Worm (Caenorhabditis elegans): ENCODE measurements around the gene H39E23.2.
"Not testable (repeated sequence)": the region's sequence is repeated elsewhere in the genome, so short reads cannot be mapped to it uniquely, and the experiment has no call there.

H39E23.2 gene

ce11 chrV:14134757-14135441, 24.8 kb downstream of the H39E23.2 start:
- TF ChIP-seq med-1 (GFP tag; optimal IDR thresholded peaks at IDR 0.05; ENCODE audit: insufficient read depth), result no peak
- no peak for TF ChIP-seq klf-2 (GFP tag; conservative IDR thresholded peaks at IDR 0.05)
- no peak for TF ChIP-seq ztf-23 (GFP tag; IDR thresholded peaks at IDR 0.05)
- no peak for TF ChIP-seq ref-1 (GFP tag; conservative IDR thresholded peaks at IDR 0.05)
- no peak for TF ChIP-seq ztf-29 (GFP tag; IDR thresholded peaks at IDR 0.05)
- TF ChIP-seq flt-1 (GFP tag; IDR thresholded peaks at IDR 0.05), result no peak
- TF ChIP-seq tab-1 (GFP tag; IDR thresholded peaks at IDR 0.05), result no peak

- 0 out of 2 replicates have a peak, but pooled peaks have one; percentile 6 for TF ChIP-seq flt-1 (GFP tag; IDR thresholded peaks at IDR 0.05)
- no peak for TF ChIP-seq klf-2 (GFP tag; conservative IDR thresholded peaks at IDR 0.05)
- no peak for TF ChIP-seq ztf-23 (GFP tag; IDR thresholded peaks at IDR 0.05)
- no peak for TF ChIP-seq tab-1 (GFP tag; IDR thresholded peaks at IDR 0.05)
- no peak for TF ChIP-seq med-1 (GFP tag; optimal IDR thresholded peaks at IDR 0.05; ENCODE audit: insufficient read depth)
- TF ChIP-seq cog-1 (tag; optimal IDR thresholded peaks at IDR 0.05), result peak; percentile 40
- no peak for TF ChIP-seq T22C8.4 (GFP tag; IDR thresholded peaks at IDR 0.05)
- TF ChIP-seq ref-1 (GFP tag; conservative IDR thresholded peaks at IDR 0.05), result no peak
- no peak for TF ChIP-seq ztf-29 (GFP tag; IDR thresholded peaks at IDR 0.05)
These were observed 26.0 kb downstream of the H39E23.2 start for ce11 chrV:14136152-14136551.

- not testable (repeated sequence) for TF ChIP-seq T22C8.4 (GFP tag; IDR thresholded peaks at IDR 0.05); klf-2 (GFP tag; conservative IDR thresholded peaks at IDR 0.05); ztf-29 (GFP tag; IDR thresholded peaks at IDR 0.05)
These were observed 27.6 kb downstream of the H39E23.2 start, which contains the start of gene AH10.4 for ce11 chrV:14137766-14138165. Gene AH10.4, minus strand, starts transcription at chrV:14137866.

ce11 chrV:14139252-14140100, 29.3 kb downstream of the H39E23.2 start:
- no peak for TF ChIP-seq T22C8.4 (GFP tag; IDR thresholded peaks at IDR 0.05)
- TF ChIP-seq cog-1 (tag; optimal IDR thresholded peaks at IDR 0.05), result peak; percentile 4

ce11 chrV:14140733-14141132, 30.6 kb downstream of the H39E23.2 start:
- no peak for TF ChIP-seq ztf-29 (GFP tag; IDR thresholded peaks at IDR 0.05)
- no peak for TF ChIP-seq med-1 (GFP tag; optimal IDR thresholded peaks at IDR 0.05; ENCODE audit: insufficient read depth)
- no peak for TF ChIP-seq tab-1 (GFP tag; IDR thresholded peaks at IDR 0.05)
- TF ChIP-seq klf-2 (GFP tag; conservative IDR thresholded peaks at IDR 0.05), result no peak
- TF ChIP-seq T22C8.4 (GFP tag; IDR thresholded peaks at IDR 0.05), result no peak
- TF ChIP-seq ref-1 (GFP tag; conservative IDR thresholded peaks at IDR 0.05), result no peak
- no peak for TF ChIP-seq flt-1 (GFP tag; IDR thresholded peaks at IDR 0.05)

ce11 chrV:14141846-14142245, 31.7 kb downstream of the H39E23.2 start:
- no peak for TF ChIP-seq ztf-23 (GFP tag; IDR thresholded peaks at IDR 0.05)
- no peak for TF ChIP-seq cog-1 (tag; optimal IDR thresholded peaks at IDR 0.05)
- TF ChIP-seq med-1 (GFP tag; optimal IDR thresholded peaks at IDR 0.05; ENCODE audit: insufficient read depth), result no peak
- TF ChIP-seq tab-1 (GFP tag; IDR thresholded peaks at IDR 0.05), result no peak
- no peak for TF ChIP-seq ref-1 (GFP tag; conservative IDR thresholded peaks at IDR 0.05)
- no peak for TF ChIP-seq ztf-29 (GFP tag; IDR thresholded peaks at IDR 0.05)
- TF ChIP-seq klf-2 (GFP tag; conservative IDR thresholded peaks at IDR 0.05), result no peak
- TF ChIP-seq T22C8.4 (GFP tag; IDR thresholded peaks at IDR 0.05), result no peak
- TF ChIP-seq flt-1 (GFP tag; IDR thresholded peaks at IDR 0.05), result no peak

ce11 chrV:14143634-14144033, 33.5 kb downstream of the H39E23.2 start:
- no peak for TF ChIP-seq med-1 (GFP tag; optimal IDR thresholded peaks at IDR 0.05; ENCODE audit: insufficient read depth)
- no peak for TF ChIP-seq klf-2 (GFP tag; conservative IDR thresholded peaks at IDR 0.05)
- no peak for TF ChIP-seq flt-1 (GFP tag; IDR thresholded peaks at IDR 0.05)
- TF ChIP-seq ztf-29 (GFP tag; IDR thresholded peaks at IDR 0.05), result no peak
- TF ChIP-seq cog-1 (tag; optimal IDR thresholded peaks at IDR 0.05), result no peak
- TF ChIP-seq ztf-23 (GFP tag; IDR thresholded peaks at IDR 0.05), result no peak
- TF ChIP-seq T22C8.4 (GFP tag; IDR thresholded peaks at IDR 0.05), result no peak
- no peak for TF ChIP-seq ref-1 (GFP tag; conservative IDR thresholded peaks at IDR 0.05)
- no peak for TF ChIP-seq tab-1 (GFP tag; IDR thresholded peaks at IDR 0.05)

- TF ChIP-seq T22C8.4 (GFP tag; IDR thresholded peaks at IDR 0.05) (no peak), ztf-29 (GFP tag; IDR thresholded peaks at IDR 0.05) (no peak), tab-1 (GFP tag; IDR thresholded peaks at IDR 0.05) (no peak), ref-1 (GFP tag; conservative IDR thresholded peaks at IDR 0.05) (no peak), cog-1 (tag; optimal IDR thresholded peaks at IDR 0.05) (no peak), med-1 (GFP tag; optimal IDR thresholded peaks at IDR 0.05; ENCODE audit: insufficient read depth) (no peak), ztf-23 (GFP tag; IDR thresholded peaks at IDR 0.05) (no peak), klf-2 (GFP tag; conservative IDR thresholded peaks at IDR 0.05) (no peak), flt-1 (GFP tag; IDR thresholded peaks at IDR 0.05) (no peak)
These were observed 35.1 kb downstream of the H39E23.2 start, which contains the start of gene par-1 for ce11 chrV:14145267-14145666. Gene par-1, minus strand, starts transcription at chrV:14145367.

- no peak for TF ChIP-seq cog-1 (tag; optimal IDR thresholded peaks at IDR 0.05)
- TF ChIP-seq flt-1 (GFP tag; IDR thresholded peaks at IDR 0.05), result no peak
- TF ChIP-seq tab-1 (GFP tag; IDR thresholded peaks at IDR 0.05), result no peak
- no peak for TF ChIP-seq T22C8.4 (GFP tag; IDR thresholded peaks at IDR 0.05)
- no peak for TF ChIP-seq ref-1 (GFP tag; conservative IDR thresholded peaks at IDR 0.05)
- no peak for TF ChIP-seq ztf-23 (GFP tag; IDR thresholded peaks at IDR 0.05)
- no peak for TF ChIP-seq med-1 (GFP tag; optimal IDR thresholded peaks at IDR 0.05; ENCODE audit: insufficient read depth)
- TF ChIP-seq klf-2 (GFP tag; conservative IDR thresholded peaks at IDR 0.05), result no peak
- TF ChIP-seq ztf-29 (GFP tag; IDR thresholded peaks at IDR 0.05), result no peak
These were observed 36.1 kb downstream of the H39E23.2 start, which contains the start of gene acs-10 for ce11 chrV:14146199-14146598. Gene acs-10, plus strand, starts transcription at chrV:14146499.

All from whole organism, midembryonic.